Fruit fly (Drosophila melanogaster): ENCODE measurements around the gene CG7573.

- TF ChIP-seq Dfd (GFP tag; optimal IDR thresholded peaks at IDR 0.05) = no peak
- TF ChIP-seq CrebA (GFP tag; optimal IDR thresholded peaks at IDR 0.05; ENCODE audit: borderline replicate concordance) = no peak
- TF ChIP-seq Vsx2 (GFP tag; optimal IDR thresholded peaks at IDR 0.05; ENCODE audit: partially characterized antibody) = no peak
- no peak for TF ChIP-seq Abd-B (GFP tag; optimal IDR thresholded peaks at IDR 0.05)
- TF ChIP-seq sage (GFP tag; optimal IDR thresholded peaks at IDR 0.05) = no peak
Measured at dm6 chr3L:11358733-11359132, 47.2 kb downstream of the CG7573 start.
